Worm (Caenorhabditis elegans): ENCODE results near the gene srv-17.

DNA sequence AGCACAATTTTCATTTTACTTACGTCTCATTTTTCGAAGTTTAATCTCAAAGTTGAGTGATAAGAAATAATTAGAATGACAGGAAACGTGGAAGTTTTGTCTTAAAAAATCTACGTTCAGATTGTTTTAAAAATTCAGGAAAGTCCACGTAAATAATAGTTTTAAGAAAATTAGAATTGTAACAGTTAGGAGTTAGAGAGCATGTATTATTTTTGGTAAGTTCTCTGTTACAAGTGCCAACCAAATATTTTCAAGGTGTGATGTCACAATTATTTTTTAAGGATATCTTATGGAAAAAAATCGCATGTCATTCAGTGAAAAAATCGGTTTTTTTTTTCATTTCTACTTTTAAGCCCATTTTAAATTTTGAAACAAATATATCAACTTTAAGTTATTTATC, 14.5 kb upstream of the srv-17 start, which contains the start of gene H04M03.11:
- TF ChIP-seq mep-1 (tag; optimal IDR thresholded peaks at IDR 0.05) (no peak), blmp-1 (tag; optimal IDR thresholded peaks at IDR 0.05) (no peak), hlh-1 (tag; optimal IDR thresholded peaks at IDR 0.05) (no peak), unc-62 (GFP tag; optimal IDR thresholded peaks at IDR 0.05) (no peak), ztf-11 (tag; optimal IDR thresholded peaks at IDR 0.05) (no peak), snpc-4 (tag; optimal IDR thresholded peaks at IDR 0.05) (no peak), elt-3 (tag; optimal IDR thresholded peaks at IDR 0.05) (no peak), drap-1 (GFP tag; optimal IDR thresholded peaks at IDR 0.05) (no peak), lsy-2 (tag; optimal IDR thresholded peaks at IDR 0.05) (no peak)

Data from whole organism, mixed stage, embryonic.